Fruit fly (Drosophila melanogaster) whole organism, pupa: Measurements from ENCODE around the gene CG7991.

Experiments used
- CG15710 ChIP-seq: fragments of 200-800 bp; sonication (Bioruptor generic); optimal IDR thresholded peaks from 2 replicates; lab custom pipeline; 2018; ENCODE audit warnings: missing biosample characterization, mild to moderate bottlenecking, missing genetic modification characterization, moderate library complexity
- CG32121 ChIP-seq: fragments of 200-800 bp; sonication (Bioruptor generic); IDR thresholded peaks from 2 replicates; pipeline ENCODE4 v1.3.6; 2022; ENCODE audit warnings: missing biosample characterization, missing genetic modification characterization
- CG34367 ChIP-seq: fragments of 200-800 bp; sonication (Bioruptor generic); optimal IDR thresholded peaks from 2 replicates; lab custom pipeline; 2018; ENCODE audit warnings: missing biosample characterization, mild to moderate bottlenecking, missing genetic modification characterization
- CG4496 ChIP-seq: fragments of 200-800 bp; sonication (Bioruptor generic); IDR thresholded peaks from 3 replicates; pipeline ENCODE4 v1.3.6; 2022; ENCODE audit warnings: missing biosample characterization, missing genetic modification characterization
- EcR ChIP-seq: fragments of 200-800 bp; sonication (Bioruptor generic); optimal IDR thresholded peaks from 3 replicates; lab custom pipeline; 2019; ENCODE audit warnings: missing biosample characterization, missing genetic modification characterization, mild to moderate bottlenecking, moderate library complexity, missing genetic modification reagents
- Pif1A ChIP-seq: fragments of 200-800 bp; sonication (Bioruptor generic); optimal IDR thresholded peaks from 3 replicates; lab custom pipeline; 2016; ENCODE audit warnings: missing biosample characterization, missing genetic modification characterization
- Snoo ChIP-seq: fragments of 200-800 bp; sonication (Bioruptor generic); optimal IDR thresholded peaks from 3 replicates; lab custom pipeline; 2017; ENCODE audit warnings: missing biosample characterization, mild to moderate bottlenecking, missing genetic modification characterization, inconsistent platforms
- gl ChIP-seq: fragments of 200-800 bp; sonication (Bioruptor generic); optimal IDR thresholded peaks from 2 replicates; lab custom pipeline; 2018; ENCODE audit warnings: missing biosample characterization, mild to moderate bottlenecking, missing genetic modification characterization
- rn ChIP-seq: fragments of 200-800 bp; sonication (Bioruptor generic); IDR thresholded peaks from 2 replicates; pipeline ENCODE4 v1.3.6; 2022; ENCODE audit warnings: missing biosample characterization, missing genetic modification characterization

dm6 chr3L:1649363-1649762, 25.1 kb upstream of the CG7991 start:
- TF ChIP-seq gl (tag; lab: Kevin White, UChicago): no peak
- TF ChIP-seq Snoo (tag; lab: Kevin White, UChicago): no peak
- TF ChIP-seq EcR: no peak
- TF ChIP-seq CG15710 (tag; lab: Kevin White, UChicago): no peak
- no peak for TF ChIP-seq rn
- no peak for TF ChIP-seq Pif1A
- 0 out of 2 replicates have a peak, but pooled peaks have one; percentile 14 for TF ChIP-seq CG32121 (GFP tag; lab: Robert Waterston, UW)
- no peak for TF ChIP-seq CG34367 (tag; lab: Kevin White, UChicago)
- TF ChIP-seq CG4496 (GFP tag; lab: Robert Waterston, UW): no peak
